Worm (Caenorhabditis elegans): Measurements from ENCODE around the gene F57B9.1.

The F57B9.1 gene

ce11 chrIII:6985125-6985524 lies 23.2 kb downstream of the F57B9.1 start:
- TF ChIP-seq Y48G9A.11 (GFP tag; IDR thresholded peaks at IDR 0.05) (0 out of 2 replicates have a peak, but pooled peaks have one; percentile 24), lin-38 (GFP tag; IDR thresholded peaks at IDR 0.05) (peak; percentile 38)

- TF ChIP-seq zag-1 (tag; optimal IDR thresholded peaks at IDR 0.05): no peak
- TF ChIP-seq lsy-2 (tag; optimal IDR thresholded peaks at IDR 0.05): peak in 1 of 2 experiments; percentile 59
- TF ChIP-seq hif-1 (tag; optimal IDR thresholded peaks at IDR 0.05): peak in 1 of 2 experiments; percentile 8
- no peak for TF ChIP-seq madf-9 (GFP tag; conservative IDR thresholded peaks at IDR 0.05)
- peak; percentile 90 for TF ChIP-seq aha-1 (tag)
- TF ChIP-seq dve-1 (tag; optimal IDR thresholded peaks at IDR 0.05; ENCODE audit: insufficient read depth): peak; percentile 3
- no peak for TF ChIP-seq lin-1 (GFP tag; IDR thresholded peaks at IDR 0.05)
- peak; percentile 27 for TF ChIP-seq mep-1 (tag; optimal IDR thresholded peaks at IDR 0.05)
- peak in 1 of 2 experiments; percentile 95 for TF ChIP-seq unc-62 (GFP tag; optimal IDR thresholded peaks at IDR 0.05 in 1 of 2)
- TF ChIP-seq unc-62 (tag; optimal IDR thresholded peaks at IDR 0.05): no peak
- peak; percentile 72; the same call in 1 of the 2 replicates for TF ChIP-seq ceh-20 (GFP tag; IDR thresholded peaks at IDR 0.05)
- peak; percentile 80 for TF ChIP-seq nhr-11 (tag; optimal IDR thresholded peaks at IDR 0.05)
- TF ChIP-seq hlh-11 (tag; optimal IDR thresholded peaks at IDR 0.05): peak; percentile 52
- TF ChIP-seq daf-16 (GFP tag; optimal IDR thresholded peaks at IDR 0.05): peak in 1 of 2 experiments; percentile 91
- no peak for TF ChIP-seq daf-16 (tag; optimal IDR thresholded peaks at IDR 0.05)
- no peak for TF ChIP-seq spr-1 (tag; optimal IDR thresholded peaks at IDR 0.05)
These were observed 26.2 kb downstream of the F57B9.1 start for ce11 chrIII:6988060-6988459.

ce11 chrIII:6989201-6989600 lies 27.3 kb downstream of the F57B9.1 start:
- TF ChIP-seq aha-1 (tag): peak; percentile 51
- peak; percentile 33 for TF ChIP-seq hlh-11 (tag; optimal IDR thresholded peaks at IDR 0.05)
- TF ChIP-seq dmd-6 (GFP tag; IDR thresholded peaks at IDR 0.05): 0 out of 2 replicates have a peak, but pooled peaks have one; percentile 8
- peak in 1 of 2 experiments; percentile 38 for TF ChIP-seq unc-62 (GFP tag; optimal IDR thresholded peaks at IDR 0.05 in 1 of 2)
- TF ChIP-seq unc-62 (tag; optimal IDR thresholded peaks at IDR 0.05): no peak
- no peak for TF ChIP-seq spr-1 (tag; optimal IDR thresholded peaks at IDR 0.05)
- peak; percentile 34 for TF ChIP-seq nhr-77 (tag; optimal IDR thresholded peaks at IDR 0.05)
- TF ChIP-seq ceh-82 (tag; optimal IDR thresholded peaks at IDR 0.05): no peak
- no peak for TF ChIP-seq nhr-102 (tag; optimal IDR thresholded peaks at IDR 0.05)
- peak; percentile 6 for TF ChIP-seq ztf-7 (tag; optimal IDR thresholded peaks at IDR 0.05)
- 0 out of 2 replicates have a peak, but pooled peaks have one; percentile 37 for TF ChIP-seq php-3 (GFP tag; IDR thresholded peaks at IDR 0.05)
- TF ChIP-seq nhr-28 (tag; optimal IDR thresholded peaks at IDR 0.05): peak; percentile 51
- peak; percentile 28 for TF ChIP-seq mep-1 (tag; optimal IDR thresholded peaks at IDR 0.05)
- TF ChIP-seq daf-16 (GFP tag; optimal IDR thresholded peaks at IDR 0.05): no peak
- TF ChIP-seq daf-16 (tag; optimal IDR thresholded peaks at IDR 0.05): peak; percentile 96
- peak; percentile 70 for TF ChIP-seq dve-1 (tag; optimal IDR thresholded peaks at IDR 0.05; ENCODE audit: insufficient read depth)
- TF ChIP-seq lin-38 (GFP tag; IDR thresholded peaks at IDR 0.05): no peak

ce11 chrIII:6989900-6990299 lies 28.0 kb downstream of the F57B9.1 start, which contains the start of gene prk-1:
prk-1 (plus strand) TSS chrIII:6990168.
- peak; percentile 12 for TF ChIP-seq hlh-11 (tag; optimal IDR thresholded peaks at IDR 0.05)
- TF ChIP-seq mes-2 (tag; optimal IDR thresholded peaks at IDR 0.05; ENCODE audit: poor library complexity, severe bottlenecking): peak; percentile 2
- TF ChIP-seq T26A8.4 (GFP tag; IDR thresholded peaks at IDR 0.05): peak; percentile 55; the same call in 1 of the 2 replicates
- no peak for TF ChIP-seq dpl-1 (GFP tag; optimal IDR thresholded peaks at IDR 0.05)
- no peak for TF ChIP-seq F10B5.3 (tag; optimal IDR thresholded peaks at IDR 0.05)
- no peak for TF ChIP-seq nhr-76 (tag; optimal IDR thresholded peaks at IDR 0.05)
- peak; percentile 7 for TF ChIP-seq nhr-28 (tag; optimal IDR thresholded peaks at IDR 0.05)
- no peak for TF ChIP-seq D1046.2 (GFP tag; IDR thresholded peaks at IDR 0.05)

ce11 chrIII:6991465-6991864 lies 29.6 kb downstream of the F57B9.1 start:
- no peak for TF ChIP-seq mxl-2 (GFP tag; conservative IDR thresholded peaks at IDR 0.05)
- no peak for TF ChIP-seq nhr-6 (tag; optimal IDR thresholded peaks at IDR 0.05)
- TF ChIP-seq hlh-30 (tag; optimal IDR thresholded peaks at IDR 0.05; ENCODE audit: insufficient read depth): peak; percentile 30
- TF ChIP-seq nhr-28 (tag; optimal IDR thresholded peaks at IDR 0.05): peak; percentile 73
- TF ChIP-seq lin-1 (GFP tag; IDR thresholded peaks at IDR 0.05): no peak
- TF ChIP-seq dmd-9 (GFP tag; IDR thresholded peaks at IDR 0.05): no peak
- no peak for TF ChIP-seq F10B5.3 (tag; optimal IDR thresholded peaks at IDR 0.05)
- TF ChIP-seq set-16 (GFP tag; IDR thresholded peaks at IDR 0.05): no peak
- TF ChIP-seq tra-1 (GFP tag; IDR thresholded peaks at IDR 0.05): no peak
- peak; percentile 71 for TF ChIP-seq dve-1 (tag; optimal IDR thresholded peaks at IDR 0.05; ENCODE audit: insufficient read depth)
- TF ChIP-seq nhr-11 (tag; optimal IDR thresholded peaks at IDR 0.05): no peak
- TF ChIP-seq rbr-2 (tag; optimal IDR thresholded peaks at IDR 0.05): no peak
- TF ChIP-seq dpl-1 (GFP tag; optimal IDR thresholded peaks at IDR 0.05): no peak
- no peak for TF ChIP-seq nhr-42 (GFP tag; IDR thresholded peaks at IDR 0.05)
- TF ChIP-seq ceh-62 (tag; optimal IDR thresholded peaks at IDR 0.05): no peak
- TF ChIP-seq mxl-3 (GFP tag; optimal IDR thresholded peaks at IDR 0.05): no peak
- TF ChIP-seq zfp-2 (tag; optimal IDR thresholded peaks at IDR 0.05): no peak
- TF ChIP-seq hlh-11 (tag; optimal IDR thresholded peaks at IDR 0.05): peak; percentile 74
- no peak for TF ChIP-seq unc-130 (GFP tag; optimal IDR thresholded peaks at IDR 0.05)
